Fruit fly (Drosophila melanogaster) whole organism, embryonic: Measurements from ENCODE around the gene CtsF.

Source experiments
- Adf1 ChIP-seq: fragments of 200-800 bp; sonication (Bioruptor generic); IDR thresholded peaks from 2 replicates; pipeline ENCODE4 v1.3.6; 2022; ENCODE audit warnings: missing biosample characterization, missing genetic modification characterization
- Antp ChIP-seq: fragments of 200-800 bp; sonication (Bioruptor generic); optimal IDR thresholded peaks from 3 replicates; lab custom pipeline; 2016; ENCODE audit warnings: missing biosample characterization, missing genetic modification characterization
- CG11504 ChIP-seq: fragments of 200-800 bp; sonication (Bioruptor generic); optimal IDR thresholded peaks from 3 replicates; lab custom pipeline; 2019; ENCODE audit warnings: missing biosample characterization, mild to moderate bottlenecking, missing genetic modification characterization, moderate library complexity
- CG12744 ChIP-seq: fragments of 200-800 bp; sonication (Bioruptor generic); optimal IDR thresholded peaks from 2 replicates; lab custom pipeline; 2016; ENCODE audit warnings: missing biosample characterization, missing genetic modification characterization
- CG13296 ChIP-seq: fragments of 200-800 bp; sonication (Bioruptor generic); optimal IDR thresholded peaks from 3 replicates; lab custom pipeline; 2018; ENCODE audit warnings: missing biosample characterization, mild to moderate bottlenecking, missing genetic modification characterization
- CG14860 ChIP-seq: fragments of 200-800 bp; sonication (Bioruptor generic); IDR thresholded peaks from 3 replicates; pipeline ENCODE4 v1.3.6; 2022; ENCODE audit warnings: missing biosample characterization, missing genetic modification characterization; ENCODE audit not compliant: partially characterized antibody
- CG14965 ChIP-seq: fragments of 200-800 bp; sonication (Bioruptor generic); optimal IDR thresholded peaks from 2 replicates; lab custom pipeline; 2016; ENCODE audit warnings: missing biosample characterization, missing genetic modification characterization, borderline replicate concordance
- CG15601 ChIP-seq: fragments of 200-800 bp; sonication (Bioruptor generic); optimal IDR thresholded peaks from 3 replicates; lab custom pipeline; 2019; ENCODE audit warnings: missing biosample characterization, mild to moderate bottlenecking, missing genetic modification characterization, moderate library complexity
- CG1647 ChIP-seq: fragments of 200-800 bp; sonication (Bioruptor generic); optimal IDR thresholded peaks from 3 replicates; lab custom pipeline; 2016; ENCODE audit warnings: missing biosample characterization, missing genetic modification characterization
- CG17186 ChIP-seq: fragments of 200-800 bp; sonication (Bioruptor generic); optimal IDR thresholded peaks from 3 replicates; lab custom pipeline; 2017; ENCODE audit warnings: missing biosample characterization, missing genetic modification reagents, missing genetic modification characterization
- CG17802 ChIP-seq: fragments of 200-800 bp; sonication (Bioruptor generic); optimal IDR thresholded peaks from 2 replicates; lab custom pipeline; 2018; ENCODE audit warnings: missing biosample characterization, mild to moderate bottlenecking, missing genetic modification characterization, moderate library complexity
- CG18599 ChIP-seq: fragments of 200-800 bp; sonication (Bioruptor generic); optimal IDR thresholded peaks from 3 replicates; lab custom pipeline; 2017; ENCODE audit warnings: missing biosample characterization, missing genetic modification characterization, mild to moderate bottlenecking, moderate library complexity, missing genetic modification reagents
- CG18764 ChIP-seq: fragments of 200-800 bp; sonication (Bioruptor generic); optimal IDR thresholded peaks from 3 replicates; lab custom pipeline; 2016; ENCODE audit warnings: missing biosample characterization, missing genetic modification characterization
- CG2202 ChIP-seq: fragments of 200-800 bp; sonication (Bioruptor generic); optimal IDR thresholded peaks from 2 replicates; lab custom pipeline; 2018; ENCODE audit warnings: missing biosample characterization, mild to moderate bottlenecking, missing genetic modification characterization
- CG31365 ChIP-seq: fragments of 200-800 bp; sonication (Bioruptor generic); optimal IDR thresholded peaks from 2 replicates; lab custom pipeline; 2018; ENCODE audit warnings: missing biosample characterization, mild to moderate bottlenecking, missing genetic modification characterization
- CG3995 ChIP-seq: fragments of 200-800 bp; sonication (Bioruptor generic); optimal IDR thresholded peaks from 3 replicates; lab custom pipeline; 2016; ENCODE audit warnings: missing biosample characterization, missing genetic modification characterization
- CG4424 ChIP-seq: fragments of 200-800 bp; sonication (Bioruptor generic); optimal IDR thresholded peaks from 3 replicates; lab custom pipeline; 2016; ENCODE audit warnings: missing biosample characterization, missing genetic modification characterization
- CG6813 ChIP-seq: fragments of 200-800 bp; sonication (Bioruptor generic); optimal IDR thresholded peaks from 2 replicates; lab custom pipeline; 2017; ENCODE audit warnings: missing biosample characterization, missing genetic modification characterization, mild to moderate bottlenecking, moderate library complexity, missing genetic modification reagents
- HLH54F ChIP-seq: fragments of 200-800 bp; sonication (Bioruptor generic); optimal IDR thresholded peaks from 3 replicates; lab custom pipeline; 2016; ENCODE audit warnings: missing biosample characterization, missing genetic modification characterization
- Hr3 ChIP-seq: fragments of 200-800 bp; sonication (Bioruptor generic); optimal IDR thresholded peaks from 3 replicates; lab custom pipeline; 2016; ENCODE audit warnings: missing biosample characterization, missing genetic modification characterization
- Hsf ChIP-seq: fragments of 200-800 bp; sonication (Bioruptor generic); optimal IDR thresholded peaks from 3 replicates; lab custom pipeline; 2016; ENCODE audit warnings: missing biosample characterization, missing genetic modification characterization
- Kr ChIP-seq: fragments of 200-800 bp; sonication (Bioruptor generic); optimal IDR thresholded peaks from 2 replicates; lab custom pipeline; 2017; ENCODE audit warnings: missing biosample characterization, mild to moderate bottlenecking, missing genetic modification characterization
- Mrtf ChIP-seq: fragments of 200-800 bp; sonication (Bioruptor generic); IDR thresholded peaks from 3 replicates; pipeline ENCODE4 v1.3.6; 2022; ENCODE audit warnings: missing biosample characterization, missing genetic modification characterization
- NK7.1 ChIP-seq: fragments of 200-800 bp; sonication (Bioruptor generic); optimal IDR thresholded peaks from 3 replicates; lab custom pipeline; 2016; ENCODE audit warnings: missing biosample characterization, missing genetic modification characterization
- Rx ChIP-seq: fragments of 200-800 bp; sonication (Bioruptor generic); IDR thresholded peaks from 2 replicates; pipeline ENCODE4 v1.3.6; 2022; ENCODE audit warnings: missing biosample characterization, missing genetic modification characterization
- Ssrp ChIP-seq: fragments of 200-800 bp; sonication (Bioruptor generic); optimal IDR thresholded peaks from 2 replicates; lab custom pipeline; 2018; ENCODE audit warnings: missing biosample characterization, mild to moderate bottlenecking, missing genetic modification characterization, moderate library complexity
- Vsx1 ChIP-seq: fragments of 200-800 bp; sonication (Bioruptor generic); optimal IDR thresholded peaks from 2 replicates; lab custom pipeline; 2017; ENCODE audit warnings: missing biosample characterization, mild to moderate bottlenecking, missing genetic modification characterization, missing genetic modification reagents
- YL-1 ChIP-seq: fragments of 200-800 bp; sonication (Bioruptor generic); optimal IDR thresholded peaks from 3 replicates; lab custom pipeline; 2017; ENCODE audit warnings: missing biosample characterization, mild to moderate bottlenecking, missing genetic modification characterization
- btn ChIP-seq: fragments of 200-800 bp; sonication (Bioruptor generic); optimal IDR thresholded peaks from 2 replicates; lab custom pipeline; 2016; ENCODE audit warnings: missing biosample characterization, missing genetic modification characterization
- cato ChIP-seq: fragments of 200-800 bp; sonication (Bioruptor generic); optimal IDR thresholded peaks from 2 replicates; lab custom pipeline; 2016; ENCODE audit warnings: missing biosample characterization, missing genetic modification characterization, borderline replicate concordance
- crc ChIP-seq: fragments of 200-800 bp; sonication (Bioruptor generic); optimal IDR thresholded peaks from 2 replicates; lab custom pipeline; 2016; ENCODE audit warnings: missing biosample characterization, missing genetic modification characterization
- croc ChIP-seq: fragments of 200-800 bp; sonication (Bioruptor generic); conservative IDR thresholded peaks from 3 replicates; pipeline ENCODE4 v1.3.6; 2022; ENCODE audit warnings: missing biosample characterization, missing genetic modification characterization
- crp ChIP-seq, 2 experiments: fragments of 200-800 bp; sonication (Bioruptor generic); optimal IDR thresholded peaks; 2 replicates in 1 of 2; 3 replicates in 1 of 2; lab custom pipeline; 2017; ENCODE audit warnings: missing biosample characterization in 2 of 2, missing genetic modification characterization in 2 of 2, mild to moderate bottlenecking in 1 of 2, moderate library complexity in 1 of 2
- dimm ChIP-seq: fragments of 200-800 bp; sonication (Bioruptor generic); IDR thresholded peaks from 2 replicates; pipeline ENCODE4 v1.3.6; 2022; ENCODE audit warnings: missing biosample characterization, missing genetic modification characterization
- eve ChIP-seq, 2 experiments: fragments of >200 bp; optimal IDR thresholded peaks; 2 replicates each; lab custom pipeline; 2017; ENCODE audit warnings: missing biosample characterization in 2 of 2, missing genetic modification characterization in 2 of 2
- gce ChIP-seq: fragments of 200-800 bp; sonication (Bioruptor generic); IDR thresholded peaks from 3 replicates; pipeline ENCODE4 v1.3.6; 2022; ENCODE audit warnings: missing biosample characterization, missing genetic modification characterization
- gfzf ChIP-seq: fragments of 200-800 bp; sonication (Bioruptor generic); optimal IDR thresholded peaks from 2 replicates; lab custom pipeline; 2016; ENCODE audit warnings: missing biosample characterization, mild to moderate bottlenecking, missing genetic modification characterization, moderate library complexity
- grn ChIP-seq: fragments of 200-800 bp; sonication (Bioruptor generic); optimal IDR thresholded peaks from 3 replicates; lab custom pipeline; 2017; ENCODE audit warnings: missing biosample characterization, missing genetic modification characterization
- gt ChIP-seq: fragments of 200-800 bp; sonication (Bioruptor generic); IDR thresholded peaks from 2 replicates; pipeline ENCODE4 v1.3.6; 2022; ENCODE audit warnings: missing biosample characterization, missing genetic modification characterization
- jigr1 ChIP-seq: fragments of 200-800 bp; sonication (Bioruptor generic); IDR thresholded peaks from 3 replicates; pipeline ENCODE4 v1.3.6; 2022; ENCODE audit warnings: missing biosample characterization, missing genetic modification characterization
- lov ChIP-seq, 2 experiments: fragments of 200-800 bp in 1 of 2; fragments of >200 bp in 1 of 2; sonication (Bioruptor generic) in 1 of 2; IDR thresholded peaks in 1 of 2; optimal IDR thresholded peaks in 1 of 2; 2 replicates in 1 of 2; 3 replicates in 1 of 2; pipeline versions ENCODE4 v1.3.6 to Lab custom; 2017 to 2022; ENCODE audit warnings: missing biosample characterization in 1 of 2, missing genetic modification characterization in 1 of 2
- pan ChIP-seq, 4 experiments: fragments of >200 bp in 3 of 4; fragments of 200-800 bp in 1 of 4; sonication (Bioruptor generic) in 1 of 4; optimal IDR thresholded peaks in 3 of 4; IDR thresholded peaks in 1 of 4; 2 replicates each; pipeline versions ENCODE4 v1.3.6 to Lab custom; 2017 to 2022; ENCODE audit warnings: missing biosample characterization in 2 of 4, missing genetic modification characterization in 2 of 4, mixed read lengths in 1 of 4
- phol ChIP-seq: fragments of 200-800 bp; sonication (Bioruptor generic); optimal IDR thresholded peaks from 3 replicates; lab custom pipeline; 2018; ENCODE audit warnings: missing biosample characterization, mild to moderate bottlenecking, missing genetic modification characterization, moderate library complexity
- ro ChIP-seq: fragments of 200-800 bp; sonication (Bioruptor generic); IDR thresholded peaks from 2 replicates; pipeline ENCODE4 v1.3.6; 2022; ENCODE audit warnings: missing biosample characterization, missing genetic modification characterization
- sens-2 ChIP-seq: fragments of 200-800 bp; sonication (Bioruptor generic); IDR thresholded peaks from 2 replicates; pipeline ENCODE4 v1.3.6; 2022; ENCODE audit warnings: missing biosample characterization, missing genetic modification characterization
- tio ChIP-seq: fragments of 200-800 bp; sonication (Bioruptor generic); optimal IDR thresholded peaks from 2 replicates; lab custom pipeline; 2017; ENCODE audit warnings: missing biosample characterization, missing genetic modification characterization, inconsistent platforms
- trem ChIP-seq: fragments of 200-800 bp; optimal IDR thresholded peaks from 3 replicates; lab custom pipeline; 2019; ENCODE audit warnings: missing biosample characterization, mild to moderate bottlenecking, missing genetic modification characterization, moderate library complexity
- zen2 ChIP-seq: fragments of 200-800 bp; sonication (Bioruptor generic); IDR thresholded peaks from 3 replicates; pipeline ENCODE4 v1.3.6; 2022; ENCODE audit warnings: missing biosample characterization, missing genetic modification characterization; ENCODE audit not compliant: partially characterized antibody

The CtsF gene

DNA sequence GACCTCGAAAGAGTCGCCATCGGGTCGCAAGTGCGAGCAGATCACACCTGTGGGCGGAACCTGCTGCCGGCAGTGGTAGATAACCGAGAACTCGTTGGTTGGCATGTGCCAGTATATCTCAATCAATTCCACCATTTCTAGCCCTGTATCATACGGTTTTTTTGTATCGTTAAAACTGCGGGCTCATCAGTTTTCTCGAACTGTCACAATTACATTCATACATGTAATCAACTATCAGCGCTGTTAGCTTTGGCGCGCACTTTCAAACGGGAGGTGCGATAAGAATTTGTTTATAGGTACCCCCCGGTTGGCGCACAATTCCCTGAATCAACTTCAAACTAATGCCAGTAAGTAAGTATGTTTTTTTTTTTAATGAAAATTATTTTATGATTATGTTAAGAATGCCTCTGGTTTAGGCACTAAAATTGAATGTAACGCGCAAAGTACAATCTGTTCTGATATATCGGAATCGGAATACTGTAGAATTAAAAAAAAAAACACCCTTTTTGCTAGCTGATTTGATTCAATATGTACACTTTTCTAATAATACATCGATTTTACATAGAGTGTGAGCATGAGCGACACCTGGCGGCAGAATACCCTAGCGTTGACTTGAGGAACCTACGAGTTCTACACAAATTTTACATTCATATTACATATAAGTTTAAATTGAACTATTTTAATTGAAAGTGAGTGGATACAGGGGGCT is 47.2 kb upstream of the CtsF start (continued):
- TF ChIP-seq gt (GFP tag; lab: Robert Waterston, UW), result no peak
- TF ChIP-seq tio (GFP tag; lab: Kevin White, UChicago), result peak; percentile 4
- TF ChIP-seq sens-2 (GFP tag; lab: Robert Waterston, UW), result no peak
- TF ChIP-seq dimm (GFP tag; lab: Robert Waterston, UW), result no peak
- peak; percentile 21 for TF ChIP-seq CG3995
- TF ChIP-seq CG4424 (GFP tag; lab: Kevin White, UChicago), result peak; percentile 56
- TF ChIP-seq crp (GFP tag; optimal IDR thresholded peaks at IDR 0.05; lab: Kevin White, UChicago), result no peak
- TF ChIP-seq grn (GFP tag; lab: Kevin White, UChicago), result peak; percentile 39
- peak; percentile 99 for TF ChIP-seq CG15601 (tag; lab: Kevin White, UChicago)
- peak in 1 of 2 experiments; percentile 76 for TF ChIP-seq eve (GFP tag; optimal IDR thresholded peaks at IDR 0.05; lab: Kevin White, UChicago)
- TF ChIP-seq pan (optimal IDR thresholded peaks at IDR 0.05; lab: Kevin White, UChicago), result no peak
- TF ChIP-seq pan (GFP tag; optimal IDR thresholded peaks at IDR 0.05 in 1 of 2, IDR thresholded peaks at IDR 0.05 in 1 of 2), result peak in 1 of 2 experiments; percentile 27
- TF ChIP-seq Hsf, result peak; percentile 79
- 0 out of 3 replicates have a peak, but pooled peaks have one; percentile 6 for TF ChIP-seq gce (GFP tag; lab: Robert Waterston, UW)
- no peak for TF ChIP-seq jigr1 (GFP tag; lab: Robert Waterston, UW)
- peak; percentile 20 for TF ChIP-seq cato (GFP tag; lab: Kevin White, UChicago)
- TF ChIP-seq CG13296 (GFP tag; lab: Kevin White, UChicago), result no peak
- no peak for TF ChIP-seq Vsx1 (GFP tag; lab: Kevin White, UChicago)
- TF ChIP-seq Antp (GFP tag; lab: Kevin White, UChicago), result peak; percentile 37
- no peak for TF ChIP-seq CG2202 (tag; lab: Kevin White, UChicago)
- TF ChIP-seq phol (tag; lab: Kevin White, UChicago), result peak; percentile 39
- TF ChIP-seq CG14965, result peak; percentile 83
- no peak for TF ChIP-seq zen2 (GFP tag; lab: Robert Waterston, UW)
- no peak for TF ChIP-seq lov (optimal IDR thresholded peaks at IDR 0.05; lab: Kevin White, UChicago)
- no peak for TF ChIP-seq lov (GFP tag; IDR thresholded peaks at IDR 0.05; lab: Robert Waterston, UW)
- TF ChIP-seq CG17186, result peak; percentile 48
- TF ChIP-seq crc, result peak; percentile 31
- peak; percentile 36 for TF ChIP-seq CG18599 (GFP tag; lab: Kevin White, UChicago)
- TF ChIP-seq CG12744 (GFP tag; lab: Kevin White, UChicago), result no peak
- no peak for TF ChIP-seq ro (GFP tag; lab: Robert Waterston, UW)
- TF ChIP-seq trem (tag; lab: Kevin White, UChicago), result peak; percentile 17
- no peak for TF ChIP-seq NK7.1 (GFP tag; lab: Kevin White, UChicago)
- TF ChIP-seq Mrtf, result peak; percentile 68
- peak; percentile 69 for TF ChIP-seq HLH54F (GFP tag; lab: Kevin White, UChicago)
- TF ChIP-seq CG31365 (tag; lab: Kevin White, UChicago), result no peak
- peak; percentile 40 for TF ChIP-seq CG18764 (GFP tag; lab: Kevin White, UChicago)
- TF ChIP-seq CG11504 (tag; lab: Kevin White, UChicago), result peak; percentile 65
- TF ChIP-seq CG17802 (tag; lab: Kevin White, UChicago), result no peak
- TF ChIP-seq Adf1 (GFP tag; lab: Robert Waterston, UW), result peak; percentile 35; the same call in 1 of the 2 replicates
- TF ChIP-seq Rx (GFP tag; lab: Robert Waterston, UW), result peak; percentile 44
- TF ChIP-seq croc, result 0 out of 3 replicates have a peak, but pooled peaks have one; percentile 23
- peak; percentile 21 for TF ChIP-seq Ssrp
- TF ChIP-seq YL-1, result no peak
- TF ChIP-seq CG14860 (GFP tag; lab: Robert Waterston, UW), result 0 out of 3 replicates have a peak, but pooled peaks have one; percentile 28
- TF ChIP-seq Kr (GFP tag; lab: Kevin White, UChicago), result no peak
- TF ChIP-seq Hr3 (GFP tag; lab: Kevin White, UChicago), result peak; percentile 44
- no peak for TF ChIP-seq CG6813 (GFP tag; lab: Kevin White, UChicago)
- peak; percentile 72 for TF ChIP-seq CG1647
- TF ChIP-seq btn (GFP tag; lab: Kevin White, UChicago), result no peak
- TF ChIP-seq gfzf (GFP tag; lab: Kevin White, UChicago), result peak; percentile 23
